Fruit fly (Drosophila melanogaster) whole organism, wandering third instar larva: ENCODE results near the gene wry.

ENCODE experiments used
- Abd-B ChIP-seq: fragments of >200 bp; optimal IDR thresholded peaks from 2 replicates; lab custom pipeline; 2017; ENCODE audit warnings: missing biosample characterization, missing genetic modification characterization
- CG32264 ChIP-seq: fragments of 200-800 bp; sonication (Bioruptor generic); optimal IDR thresholded peaks from 2 replicates; lab custom pipeline; 2016; ENCODE audit warnings: missing biosample characterization, missing genetic modification characterization
- CG9705 ChIP-seq: fragments of 200-800 bp; sonication (Bioruptor generic); optimal IDR thresholded peaks from 2 replicates; lab custom pipeline; 2018; ENCODE audit warnings: missing biosample characterization, mild to moderate bottlenecking, missing genetic modification characterization
- CrebA ChIP-seq: fragments of 200-800 bp; sonication (Bioruptor generic); optimal IDR thresholded peaks from 2 replicates; lab custom pipeline; 2016; ENCODE audit warnings: missing biosample characterization, mild to moderate bottlenecking, missing genetic modification characterization, borderline replicate concordance
- Dfd ChIP-seq: fragments of >200 bp; optimal IDR thresholded peaks from 2 replicates; lab custom pipeline; 2017; ENCODE audit warnings: missing biosample characterization, missing genetic modification characterization
- Dif ChIP-seq: fragments of 200-275, 200-300 bp; sonication (Bioruptor generic); optimal IDR thresholded peaks from 2 replicates; lab custom pipeline; 2018; ENCODE audit warnings: missing biosample characterization, missing genetic modification characterization; ENCODE audit not compliant: partially characterized antibody
- GATAd ChIP-seq: sonication (Bioruptor generic); optimal IDR thresholded peaks from 2 replicates; lab custom pipeline; 2016; ENCODE audit warnings: missing biosample characterization, missing genetic modification characterization
- HLH106 ChIP-seq: fragments of 200-800 bp; optimal IDR thresholded peaks from 3 replicates; lab custom pipeline; 2019; ENCODE audit warnings: missing biosample characterization, mild to moderate bottlenecking, missing genetic modification characterization, moderate library complexity
- Hnf4 ChIP-seq: fragments of 200-800 bp; sonication (Bioruptor generic); optimal IDR thresholded peaks from 2 replicates; lab custom pipeline; 2016; ENCODE audit warnings: missing biosample characterization, mild to moderate bottlenecking, missing genetic modification characterization
- Hr78 ChIP-seq: fragments of >200 bp; optimal IDR thresholded peaks from 2 replicates; lab custom pipeline; 2017; ENCODE audit warnings: missing biosample characterization, missing genetic modification characterization
- Hr83 ChIP-seq: fragments of 200-300 bp; sonication (Bioruptor generic); optimal IDR thresholded peaks from 2 replicates; lab custom pipeline; 2016; ENCODE audit warnings: missing biosample characterization, mild to moderate bottlenecking, missing genetic modification characterization, moderate library complexity; ENCODE audit not compliant: poor library complexity, severe bottlenecking
- Jra ChIP-seq: sonication (Bioruptor generic); optimal IDR thresholded peaks from 2 replicates; lab custom pipeline; 2016; ENCODE audit warnings: missing biosample characterization, missing genetic modification characterization
- Mio ChIP-seq: sonication (Bioruptor generic); optimal IDR thresholded peaks from 2 replicates; lab custom pipeline; 2016; ENCODE audit warnings: missing biosample characterization, missing genetic modification characterization
- Myc ChIP-seq: fragments of >200 bp; optimal IDR thresholded peaks from 2 replicates; lab custom pipeline; 2017
- N ChIP-seq: fragments of >200 bp; optimal IDR thresholded peaks from 2 replicates; lab custom pipeline; 2018; ENCODE audit warnings: missing biosample characterization, missing external identifiers, missing genetic modification characterization
- OdsH ChIP-seq: fragments of 200-800 bp; sonication (Bioruptor generic); optimal IDR thresholded peaks from 2 replicates; lab custom pipeline; 2016; ENCODE audit warnings: missing biosample characterization, mild to moderate bottlenecking, missing genetic modification characterization
- Rel ChIP-seq, 2 experiments: fragments of 200-800 bp; sonication (Bioruptor generic) in 1 of 2; optimal IDR thresholded peaks; 2 replicates in 1 of 2; 3 replicates in 1 of 2; lab custom pipeline; 2016 to 2019; ENCODE audit warnings: mild to moderate bottlenecking in 2 of 2, missing biosample characterization in 2 of 2, missing genetic modification characterization in 2 of 2, moderate library complexity in 1 of 2
- Sp1 ChIP-seq: fragments of 200-800 bp; sonication (Bioruptor generic); optimal IDR thresholded peaks from 3 replicates; lab custom pipeline; 2019; ENCODE audit warnings: missing biosample characterization, mild to moderate bottlenecking, missing genetic modification characterization, moderate library complexity
- Vsx2 ChIP-seq: fragments of 200-300, 225-300 bp; sonication (Bioruptor generic); optimal IDR thresholded peaks from 2 replicates; lab custom pipeline; 2018; ENCODE audit warnings: missing biosample characterization, missing genetic modification characterization; ENCODE audit not compliant: partially characterized antibody
- br ChIP-seq: fragments of 200-800 bp; sonication (Bioruptor generic); optimal IDR thresholded peaks from 2 replicates; lab custom pipeline; 2016; ENCODE audit warnings: missing biosample characterization, missing genetic modification characterization
- brk ChIP-seq: fragments of 200-800 bp; sonication (Bioruptor generic); optimal IDR thresholded peaks from 2 replicates; lab custom pipeline; 2016; ENCODE audit warnings: missing biosample characterization, mild to moderate bottlenecking, missing genetic modification characterization
- dl ChIP-seq, 2 experiments: fragments of 175-275, 200-275 bp in 1 of 2; fragments of 200-275 bp in 1 of 2; sonication (Bioruptor generic); optimal IDR thresholded peaks; lab custom pipeline; 2018; ENCODE audit warnings: mild to moderate bottlenecking in 2 of 2, missing biosample characterization in 2 of 2, missing genetic modification characterization in 2 of 2, moderate library complexity in 2 of 2; ENCODE audit not compliant: partially characterized antibody in 2 of 2, insufficient read depth in 1 of 2
- dmrt93B ChIP-seq: fragments of 200-800 bp; sonication (Bioruptor generic); optimal IDR thresholded peaks from 2 replicates; lab custom pipeline; 2018; ENCODE audit warnings: missing biosample characterization, mild to moderate bottlenecking, missing genetic modification characterization
- dsf ChIP-seq: sonication (Bioruptor generic); optimal IDR thresholded peaks from 2 replicates; lab custom pipeline; 2016; ENCODE audit warnings: missing biosample characterization, missing genetic modification characterization, borderline replicate concordance
- ey ChIP-seq: fragments of 200-800 bp; sonication (Bioruptor generic); optimal IDR thresholded peaks from 2 replicates; lab custom pipeline; 2016; ENCODE audit warnings: missing biosample characterization, missing genetic modification characterization
- foxo ChIP-seq, 2 experiments: fragments of 200-800 bp; sonication (Bioruptor generic); optimal IDR thresholded peaks; 2 replicates in 1 of 2; 3 replicates in 1 of 2; lab custom pipeline; 2016 to 2017; ENCODE audit warnings: missing biosample characterization in 2 of 2, missing genetic modification characterization in 2 of 2
- fru ChIP-seq: fragments of 200-800 bp; sonication (Bioruptor generic); optimal IDR thresholded peaks from 3 replicates; lab custom pipeline; 2016; ENCODE audit warnings: missing biosample characterization, mild to moderate bottlenecking, missing genetic modification characterization
- jim ChIP-seq: fragments of 175-275, 200-325 bp; sonication (Bioruptor generic); optimal IDR thresholded peaks from 2 replicates; lab custom pipeline; 2016; ENCODE audit warnings: missing biosample characterization, mild to moderate bottlenecking, missing genetic modification characterization
- lola ChIP-seq: fragments of >200 bp; optimal IDR thresholded peaks from 2 replicates; lab custom pipeline; 2017; ENCODE audit warnings: missing biosample characterization, missing genetic modification characterization
- pan ChIP-seq: fragments of >200 bp; optimal IDR thresholded peaks from 2 replicates; lab custom pipeline; 2017
- rgr ChIP-seq: fragments of 200-800 bp; sonication (Bioruptor generic); optimal IDR thresholded peaks from 3 replicates; lab custom pipeline; 2016; ENCODE audit warnings: missing biosample characterization, mild to moderate bottlenecking, missing genetic modification characterization
- sv ChIP-seq: fragments of 200-800 bp; sonication (Bioruptor generic); optimal IDR thresholded peaks from 3 replicates; lab custom pipeline; 2016; ENCODE audit warnings: missing biosample characterization, missing genetic modification characterization
- tai ChIP-seq: sonication (Bioruptor generic); optimal IDR thresholded peaks from 2 replicates; lab custom pipeline; 2016; ENCODE audit warnings: missing biosample characterization, missing genetic modification characterization
- usp ChIP-seq: fragments of >200 bp; optimal IDR thresholded peaks from 2 replicates; lab custom pipeline; 2017; ENCODE audit warnings: missing biosample characterization, missing genetic modification characterization

The wry gene

dm6 chr2L:1836238-1836637 lies at the start of gene wry:
Gene wry, plus strand, starts transcription at chr2L:1836538.
- TF ChIP-seq GATAd (GFP tag; lab: Kevin White, UChicago) = no peak

dm6 chr2L:1787929-1788328 lies 48.4 kb upstream of the wry start:
- TF ChIP-seq Hr78 (GFP tag; lab: Kevin White, UChicago) (no peak), tai (GFP tag; lab: Kevin White, UChicago) (no peak), CG32264 (GFP tag; lab: Kevin White, UChicago) (no peak), CG9705 (GFP tag; lab: Kevin White, UChicago) (no peak), Sp1 (no peak), Mio (GFP tag; lab: Kevin White, UChicago) (no peak), Myc (lab: Kevin White, UChicago) (no peak), Abd-B (no peak), GATAd (GFP tag; lab: Kevin White, UChicago) (no peak), sv (GFP tag; lab: Kevin White, UChicago) (no peak), lola (GFP tag; lab: Kevin White, UChicago) (no peak), ey (GFP tag; lab: Kevin White, UChicago) (no peak), Vsx2 (GFP tag; lab: Kevin White, UChicago) (no peak)

- TF ChIP-seq lola (GFP tag; lab: Kevin White, UChicago) (no peak), pan (lab: Kevin White, UChicago) (no peak), fru (GFP tag; lab: Kevin White, UChicago) (no peak), tai (GFP tag; lab: Kevin White, UChicago) (no peak), foxo (GFP tag; optimal IDR thresholded peaks at IDR 0.05; lab: Kevin White, UChicago) (no peak), usp (no peak), Rel (GFP tag; optimal IDR thresholded peaks at IDR 0.05; lab: Kevin White, UChicago) (no peak), Rel (tag; optimal IDR thresholded peaks at IDR 0.05; lab: Kevin White, UChicago) (no peak), dmrt93B (GFP tag; lab: Kevin White, UChicago) (no peak), Abd-B (no peak), Jra (GFP tag; lab: Kevin White, UChicago) (no peak), jim (GFP tag; lab: Kevin White, UChicago) (no peak)
Measured at dm6 chr2L:1790261-1790660, 46.1 kb upstream of the wry start, which contains the start of gene Gr22d. Gene Gr22d, minus strand, starts transcription at chr2L:1790361.

dm6 chr2L:1791723-1792122 lies 44.6 kb upstream of the wry start, which contains the start of gene Gr22c:
Gene Gr22c, minus strand, starts transcription at chr2L:1791823.
- TF ChIP-seq N (GFP tag; lab: Kevin White, UChicago) (no peak), Abd-B (no peak), ey (GFP tag; lab: Kevin White, UChicago) (no peak), lola (GFP tag; lab: Kevin White, UChicago) (no peak), brk (no peak), sv (GFP tag; lab: Kevin White, UChicago) (no peak), OdsH (GFP tag; lab: Kevin White, UChicago) (no peak), foxo (GFP tag; optimal IDR thresholded peaks at IDR 0.05; lab: Kevin White, UChicago) (no peak), tai (GFP tag; lab: Kevin White, UChicago) (no peak), CG32264 (GFP tag; lab: Kevin White, UChicago) (no peak), dsf (no peak), GATAd (GFP tag; lab: Kevin White, UChicago) (no peak), fru (GFP tag; lab: Kevin White, UChicago) (no peak), HLH106 (tag; lab: Kevin White, UChicago) (no peak), br (GFP tag; lab: Kevin White, UChicago) (no peak), Hr78 (GFP tag; lab: Kevin White, UChicago) (no peak), Hnf4 (GFP tag; lab: Kevin White, UChicago) (no peak), dl (GFP tag; optimal IDR thresholded peaks at IDR 0.05; lab: Kevin White, UChicago; ENCODE audit: insufficient read depth in 1 of 2, partially characterized antibody in 2 of 2) (no peak), CrebA (no peak), rgr (GFP tag; lab: Kevin White, UChicago) (no peak)

dm6 chr2L:1793168-1793567 lies 43.2 kb upstream of the wry start, which contains the start of gene Gr22b:
Gene Gr22b, minus strand, starts transcription at chr2L:1793268.
- no peak for TF ChIP-seq ey (GFP tag; lab: Kevin White, UChicago)
- no peak for TF ChIP-seq foxo (GFP tag; optimal IDR thresholded peaks at IDR 0.05; lab: Kevin White, UChicago)
- TF ChIP-seq Hr78 (GFP tag; lab: Kevin White, UChicago) = no peak
- TF ChIP-seq lola (GFP tag; lab: Kevin White, UChicago) = no peak
- no peak for TF ChIP-seq Hr83 (GFP tag; lab: Kevin White, UChicago)
- no peak for TF ChIP-seq CG32264 (GFP tag; lab: Kevin White, UChicago)
- TF ChIP-seq Hnf4 (GFP tag; lab: Kevin White, UChicago) = no peak
- TF ChIP-seq Dfd (GFP tag; lab: Kevin White, UChicago) = no peak
- no peak for TF ChIP-seq Abd-B
- no peak for TF ChIP-seq dsf
- TF ChIP-seq CrebA = no peak
- no peak for TF ChIP-seq Jra (GFP tag; lab: Kevin White, UChicago)
- no peak for TF ChIP-seq GATAd (GFP tag; lab: Kevin White, UChicago)
- no peak for TF ChIP-seq Dif (GFP tag; lab: Kevin White, UChicago)
